Fruit fly (Drosophila melanogaster) whole organism, adult: ENCODE data around the gene zf30C.

Source experiments
- CG11617 ChIP-seq: fragments of 200-800 bp; sonication (Bioruptor generic); optimal IDR thresholded peaks from 2 replicates; lab custom pipeline; 2017; ENCODE audit warnings: mild to moderate bottlenecking, missing biosample characterization, missing genetic modification reagents, missing genetic modification characterization
- CG12768 ChIP-seq: fragments of 200-800 bp; sonication (Bioruptor generic); optimal IDR thresholded peaks from 2 replicates; lab custom pipeline; 2017; ENCODE audit warnings: missing biosample characterization, missing genetic modification characterization, mild to moderate bottlenecking, moderate library complexity, missing genetic modification reagents
- CG14711 ChIP-seq: fragments of 200-800 bp; sonication (Bioruptor generic); optimal IDR thresholded peaks from 2 replicates; lab custom pipeline; 2018; ENCODE audit warnings: missing biosample characterization, mild to moderate bottlenecking, missing genetic modification characterization, moderate library complexity
- CG1620 ChIP-seq: fragments of 200-800 bp; sonication (Bioruptor generic); optimal IDR thresholded peaks from 2 replicates; lab custom pipeline; 2016; ENCODE audit warnings: missing biosample characterization, missing genetic modification characterization
- CG33017 ChIP-seq: fragments of 200-800 bp; sonication (Bioruptor generic); optimal IDR thresholded peaks from 2 replicates; lab custom pipeline; 2018; ENCODE audit warnings: missing biosample characterization, mild to moderate bottlenecking, missing genetic modification characterization, moderate library complexity
- CG5204 ChIP-seq: fragments of 200-800 bp; sonication (Bioruptor generic); optimal IDR thresholded peaks from 2 replicates; lab custom pipeline; 2016; ENCODE audit warnings: missing biosample characterization, missing genetic modification characterization
- CG7045 ChIP-seq: fragments of 200-800 bp; sonication (Bioruptor generic); optimal IDR thresholded peaks from 2 replicates; lab custom pipeline; 2017; ENCODE audit warnings: missing biosample characterization, mild to moderate bottlenecking, missing genetic modification characterization
- CG7101 ChIP-seq: fragments of 200-800 bp; sonication (Bioruptor generic); optimal IDR thresholded peaks from 2 replicates; lab custom pipeline; 2018; ENCODE audit warnings: missing biosample characterization, mild to moderate bottlenecking, missing genetic modification characterization, moderate library complexity
- Clk ChIP-seq: fragments of 200-800 bp; sonication (Bioruptor generic); optimal IDR thresholded peaks from 2 replicates; lab custom pipeline; 2017; ENCODE audit warnings: missing biosample characterization, missing genetic modification characterization
- Crg-1 ChIP-seq: fragments of 200-800 bp; sonication (Bioruptor generic); optimal IDR thresholded peaks from 2 replicates; lab custom pipeline; 2016; ENCODE audit warnings: missing biosample characterization, missing genetic modification characterization
- Hr96 ChIP-seq: fragments of 200-800 bp; sonication (Bioruptor generic); optimal IDR thresholded peaks from 2 replicates; lab custom pipeline; 2016; ENCODE audit warnings: missing biosample characterization, missing genetic modification characterization
- Mnt ChIP-seq: fragments of 200-800 bp; sonication (Bioruptor generic); optimal IDR thresholded peaks from 2 replicates; lab custom pipeline; 2016; ENCODE audit warnings: missing biosample characterization, mild to moderate bottlenecking, missing genetic modification characterization
- bab1 ChIP-seq: fragments of 200-800 bp; sonication (Bioruptor generic); optimal IDR thresholded peaks from 3 replicates; lab custom pipeline; 2019; ENCODE audit warnings: missing biosample characterization, mild to moderate bottlenecking, missing genetic modification characterization, moderate library complexity
- cic ChIP-seq: fragments of 200-800 bp; sonication (Bioruptor generic); optimal IDR thresholded peaks from 2 replicates; lab custom pipeline; 2017; ENCODE audit warnings: missing biosample characterization, mild to moderate bottlenecking, missing genetic modification characterization, moderate library complexity
- cnc ChIP-seq, 2 experiments: fragments of >200 bp; optimal IDR thresholded peaks; 2 replicates each; lab custom pipeline; 2017
- kay ChIP-seq: fragments of 200-800 bp; sonication (Bioruptor generic); peaks from one replicate; lab custom pipeline; 2016; ENCODE audit warnings: missing biosample characterization, missing genetic modification characterization, borderline replicate concordance
- ovo ChIP-seq: fragments of 200-800 bp; sonication (Bioruptor generic); optimal IDR thresholded peaks from 2 replicates; lab custom pipeline; 2016; ENCODE audit warnings: missing biosample characterization, missing genetic modification characterization
- pad ChIP-seq: fragments of 200-800 bp; sonication (Bioruptor generic); optimal IDR thresholded peaks from 3 replicates; lab custom pipeline; 2017; ENCODE audit warnings: missing biosample characterization, missing genetic modification characterization, mild to moderate bottlenecking, moderate library complexity, missing genetic modification reagents
- tj ChIP-seq: fragments of 200-800 bp; sonication (Bioruptor generic); optimal IDR thresholded peaks from 3 replicates; lab custom pipeline; 2017; ENCODE audit warnings: missing biosample characterization, mild to moderate bottlenecking, missing genetic modification characterization, moderate library complexity
- toe ChIP-seq: fragments of 200-800 bp; sonication (Bioruptor generic); optimal IDR thresholded peaks from 2 replicates; lab custom pipeline; 2016; ENCODE audit warnings: missing biosample characterization, missing genetic modification characterization

zf30C gene

dm6 chr2L:9753357-9753756 lies 4.8 kb upstream of the zf30C start:
- TF ChIP-seq CG7101 (tag; lab: Kevin White, UChicago): no peak
- TF ChIP-seq CG7045: no peak
- TF ChIP-seq bab1 (GFP tag; lab: Kevin White, UChicago): no peak
- no peak for TF ChIP-seq CG5204
- no peak for TF ChIP-seq Crg-1 (GFP tag; lab: Kevin White, UChicago)

DNA sequence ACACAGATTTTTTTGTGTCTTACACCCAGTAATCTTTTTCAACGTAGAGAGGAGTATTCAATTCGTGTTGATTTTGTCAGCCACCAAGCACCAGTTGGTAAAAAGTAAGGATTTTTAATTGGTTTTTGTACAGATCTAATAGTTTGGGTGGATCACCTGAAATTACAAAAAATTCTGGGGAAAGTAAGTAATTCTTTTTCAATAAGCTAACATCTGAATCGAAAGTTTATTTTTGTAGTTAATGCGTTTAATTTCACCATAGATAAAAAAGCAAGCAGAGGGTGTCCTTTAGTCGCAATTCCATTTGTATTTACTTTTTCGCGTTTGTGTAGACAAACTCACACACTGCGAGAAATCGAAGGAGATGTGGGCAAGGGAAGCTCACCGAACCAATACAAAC lies 3.3 kb upstream of the zf30C start:
- TF ChIP-seq CG5204 (peak; percentile 56), Hr96 (peak; percentile 32), CG7045 (peak; percentile 63), pad (no peak), bab1 (GFP tag; lab: Kevin White, UChicago) (no peak), CG12768 (peak; percentile 50)

- TF ChIP-seq pad (no peak), tj (GFP tag; lab: Kevin White, UChicago) (no peak), Hr96 (peak; percentile 73), CG11617 (GFP tag; lab: Kevin White, UChicago) (peak; percentile 18), Crg-1 (GFP tag; lab: Kevin White, UChicago) (no peak), Clk (GFP tag; lab: Kevin White, UChicago) (peak; percentile 41), CG7101 (tag; lab: Kevin White, UChicago) (peak; percentile 55), cic (GFP tag; lab: Kevin White, UChicago) (no peak), Mnt (GFP tag; lab: Kevin White, UChicago) (peak; percentile 46), bab1 (GFP tag; lab: Kevin White, UChicago) (peak; percentile 46), CG12768 (no peak), kay (GFP tag; lab: Kevin White, UChicago) (no peak), CG7045 (peak; percentile 21), CG1620 (GFP tag; lab: Kevin White, UChicago) (no peak), CG33017 (tag; lab: Kevin White, UChicago) (peak; percentile 55), cnc (optimal IDR thresholded peaks at IDR 0.05; lab: Kevin White, UChicago) (no peak), toe (peak; percentile 73), CG5204 (peak; percentile 56), CG14711 (tag; lab: Kevin White, UChicago) (peak; percentile 37), ovo (GFP tag; lab: Kevin White, UChicago) (peak; percentile 8)
Measured at dm6 chr2L:9758856-9759255, 714 bp downstream of the zf30C start.

DNA sequence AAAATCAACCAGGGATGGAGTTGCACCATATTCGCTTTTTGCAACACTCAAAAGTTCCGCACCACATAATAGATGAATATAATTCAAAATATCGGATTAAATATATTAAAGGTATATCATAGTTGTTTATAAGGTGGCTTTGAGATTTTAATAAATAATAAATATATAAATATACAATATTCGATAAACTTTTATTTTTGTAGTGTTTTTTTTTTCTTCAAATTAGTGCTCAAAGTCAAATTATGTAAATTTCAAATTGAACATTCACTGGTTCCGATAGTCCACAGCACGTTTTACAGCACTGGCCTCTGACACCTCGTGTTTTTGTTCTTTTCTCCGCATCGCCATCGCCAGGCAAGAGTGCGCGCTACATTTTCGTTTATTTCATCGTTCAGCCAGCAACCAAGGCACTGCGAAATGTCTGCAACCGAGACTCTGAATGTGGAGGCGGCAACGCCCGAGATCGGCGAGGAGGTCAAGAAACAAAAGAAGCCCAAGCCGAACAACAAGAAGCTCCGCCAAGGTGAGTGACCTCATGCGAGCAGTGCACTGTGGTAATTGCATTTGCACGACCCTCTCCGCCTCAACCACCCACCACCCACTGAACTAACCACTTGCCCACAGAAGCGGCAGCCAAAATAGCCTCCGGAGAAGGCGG lies 5.2 kb downstream of the zf30C start, which contains the start of the genes Taf11 and und:
Gene Taf11, minus strand, starts transcription at position 51 of the 658 bp plus-strand sequence.
Gene und, plus strand, starts transcription at position 158 of the 658 bp plus-strand sequence.
- TF ChIP-seq Mnt (GFP tag; lab: Kevin White, UChicago) (peak; percentile 80), cic (GFP tag; lab: Kevin White, UChicago) (peak; percentile 30), CG5204 (no peak), kay (GFP tag; lab: Kevin White, UChicago) (no peak), Hr96 (peak; percentile 39), CG7045 (peak; percentile 78), CG12768 (peak; percentile 71), toe (peak; percentile 54), bab1 (GFP tag; lab: Kevin White, UChicago) (peak; percentile 17), CG33017 (tag; lab: Kevin White, UChicago) (peak; percentile 13), CG11617 (GFP tag; lab: Kevin White, UChicago) (peak; percentile 53), tj (GFP tag; lab: Kevin White, UChicago) (no peak), Clk (GFP tag; lab: Kevin White, UChicago) (peak; percentile 0), pad (peak; percentile 74), CG1620 (GFP tag; lab: Kevin White, UChicago) (peak; percentile 44), Crg-1 (GFP tag; lab: Kevin White, UChicago) (peak; percentile 78), ovo (GFP tag; lab: Kevin White, UChicago) (peak; percentile 27), CG7101 (tag; lab: Kevin White, UChicago) (peak; percentile 42), CG14711 (tag; lab: Kevin White, UChicago) (peak; percentile 51), cnc (optimal IDR thresholded peaks at IDR 0.05; lab: Kevin White, UChicago) (no peak)

DNA sequence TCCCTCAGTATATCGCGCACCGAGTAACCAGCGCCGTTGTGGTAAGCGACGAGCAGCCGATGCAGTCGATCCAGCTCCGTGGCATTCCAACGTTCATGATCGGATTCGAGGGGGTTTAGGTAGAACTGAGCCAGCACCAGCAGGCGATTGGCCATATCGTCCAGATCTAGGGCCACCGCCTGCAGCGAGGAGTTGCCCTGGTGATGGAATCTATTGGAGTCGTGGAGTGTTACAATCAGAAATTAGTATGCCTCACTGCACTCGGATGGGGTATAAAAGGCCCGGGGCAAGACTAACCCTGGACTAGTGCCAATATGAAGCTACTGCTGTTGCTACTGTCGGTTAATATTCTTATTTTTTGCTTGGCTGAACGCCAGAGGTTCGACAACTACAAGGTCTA lies 8.6 kb downstream of the zf30C start, which contains the start of gene CG4017:
Gene CG4017, plus strand, starts transcription at position 301 of the 400 bp plus-strand sequence.
- no peak for TF ChIP-seq ovo (GFP tag; lab: Kevin White, UChicago)

DNA sequence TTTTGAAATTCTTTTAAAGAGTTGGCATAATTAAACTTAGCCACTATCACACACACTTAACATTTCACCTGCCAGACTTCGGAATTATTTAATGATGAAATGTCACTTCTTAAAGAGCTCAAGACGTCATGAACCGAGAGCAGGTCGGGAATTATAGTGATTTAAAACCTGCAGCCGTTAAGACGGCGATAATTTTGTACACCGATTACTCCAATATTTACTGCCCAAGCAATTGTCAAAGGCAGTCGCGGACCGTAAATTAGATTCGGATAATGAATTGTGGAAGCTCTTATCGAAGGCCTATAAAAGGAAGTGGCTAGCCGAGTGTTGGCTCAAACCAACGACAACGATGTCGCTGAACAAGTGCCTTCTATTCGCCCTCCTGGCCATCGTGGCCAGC lies 10.6 kb downstream of the zf30C start, which contains the start of gene CG17633:
Gene CG17633, plus strand, starts transcription at position 326 of the 400 bp plus-strand sequence.
- TF ChIP-seq Mnt (GFP tag; lab: Kevin White, UChicago) (no peak), tj (GFP tag; lab: Kevin White, UChicago) (no peak), CG11617 (GFP tag; lab: Kevin White, UChicago) (no peak), kay (GFP tag; lab: Kevin White, UChicago) (no peak), toe (no peak), CG33017 (tag; lab: Kevin White, UChicago) (no peak), CG1620 (GFP tag; lab: Kevin White, UChicago) (no peak)

DNA sequence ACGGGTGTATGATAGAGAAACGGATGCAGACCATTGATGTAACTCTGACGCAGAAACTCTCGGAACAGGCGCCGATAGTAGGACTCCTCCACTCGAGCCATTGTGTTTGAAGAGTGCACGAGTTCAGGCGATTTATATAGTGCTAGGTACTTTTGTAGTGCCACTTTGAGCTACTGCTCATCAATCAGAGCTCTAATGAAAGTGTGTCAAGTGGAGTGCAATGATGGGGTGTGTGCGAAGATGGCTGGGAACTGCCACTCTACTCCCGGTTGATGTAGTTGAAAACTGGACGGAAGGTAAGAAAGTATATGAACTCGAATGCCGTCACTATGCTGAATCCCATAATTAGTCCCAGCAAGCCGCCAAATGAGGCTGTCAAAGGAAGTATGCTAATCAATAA lies 12.8 kb downstream of the zf30C start, which contains the start of gene ppk18:
Gene ppk18, minus strand, starts transcription at position 101 of the 400 bp plus-strand sequence.
- TF ChIP-seq CG33017 (tag; lab: Kevin White, UChicago) (no peak), pad (no peak), CG5204 (no peak), Crg-1 (GFP tag; lab: Kevin White, UChicago) (no peak), Hr96 (no peak), bab1 (GFP tag; lab: Kevin White, UChicago) (no peak), CG7101 (tag; lab: Kevin White, UChicago) (no peak), ovo (GFP tag; lab: Kevin White, UChicago) (no peak)
